Fruit fly (Drosophila melanogaster) whole organism, embryonic: ENCODE results near the gene Hsp22.

ENCODE experiments used
- Asciz ChIP-seq: fragments of 200-800 bp; sonication (Bioruptor generic); optimal IDR thresholded peaks from 2 replicates; lab custom pipeline; 2017; ENCODE audit warnings: missing biosample characterization, mild to moderate bottlenecking, missing genetic modification characterization, missing genetic modification reagents
- CG10267 ChIP-seq: fragments of 200-800 bp; sonication (Bioruptor generic); optimal IDR thresholded peaks from 2 replicates; lab custom pipeline; 2018; ENCODE audit warnings: missing biosample characterization, mild to moderate bottlenecking, missing genetic modification characterization, moderate library complexity
- CG10366 ChIP-seq: fragments of 200-800 bp; sonication (Bioruptor generic); IDR thresholded peaks from 2 replicates; pipeline ENCODE4 v1.3.6; 2022; ENCODE audit warnings: missing biosample characterization, missing genetic modification characterization
- CG10565 ChIP-seq: fragments of 200-800 bp; sonication (Bioruptor generic); optimal IDR thresholded peaks from 3 replicates; lab custom pipeline; 2016; ENCODE audit warnings: missing biosample characterization, mild to moderate bottlenecking, missing genetic modification characterization
- CG10979 ChIP-seq: fragments of 200-800 bp; sonication (Bioruptor generic); optimal IDR thresholded peaks from 2 replicates; lab custom pipeline; 2018; ENCODE audit warnings: missing biosample characterization, mild to moderate bottlenecking, missing genetic modification characterization, moderate library complexity
- CG11247 ChIP-seq: fragments of 200-800 bp; sonication (Bioruptor generic); IDR thresholded peaks from 2 replicates; pipeline ENCODE4 v1.3.6; 2022; ENCODE audit warnings: missing biosample characterization, missing genetic modification characterization
- CG12071 ChIP-seq: fragments of 200-800 bp; sonication (Bioruptor generic); optimal IDR thresholded peaks from 3 replicates; lab custom pipeline; 2018; ENCODE audit warnings: missing biosample characterization, mild to moderate bottlenecking, missing genetic modification characterization
- CG12299 ChIP-seq: fragments of 200-800 bp; sonication (Bioruptor generic); optimal IDR thresholded peaks from 2 replicates; lab custom pipeline; 2018; ENCODE audit warnings: missing biosample characterization, mild to moderate bottlenecking, missing genetic modification characterization
- CG12391 ChIP-seq: fragments of 200-800 bp; sonication (Bioruptor generic); optimal IDR thresholded peaks from 3 replicates; lab custom pipeline; 2018; ENCODE audit warnings: missing biosample characterization, mild to moderate bottlenecking, missing genetic modification characterization, moderate library complexity
- CG13296 ChIP-seq: fragments of 200-800 bp; sonication (Bioruptor generic); optimal IDR thresholded peaks from 3 replicates; lab custom pipeline; 2018; ENCODE audit warnings: missing biosample characterization, mild to moderate bottlenecking, missing genetic modification characterization
- CG13424 ChIP-seq: fragments of 200-800 bp; sonication (Bioruptor generic); optimal IDR thresholded peaks from 2 replicates; lab custom pipeline; 2019; ENCODE audit warnings: missing biosample characterization, mild to moderate bottlenecking, missing genetic modification characterization, moderate library complexity
- CG14014 ChIP-seq: fragments of 200-800 bp; sonication (Bioruptor generic); IDR thresholded peaks from 2 replicates; pipeline ENCODE4 v1.3.6; 2022; ENCODE audit warnings: missing biosample characterization, missing genetic modification characterization
- CG14710 ChIP-seq: fragments of 200-800 bp; sonication (Bioruptor generic); optimal IDR thresholded peaks from 3 replicates; lab custom pipeline; 2019; ENCODE audit warnings: missing biosample characterization, mild to moderate bottlenecking, missing genetic modification characterization, moderate library complexity
- CG1647 ChIP-seq: fragments of 200-800 bp; sonication (Bioruptor generic); optimal IDR thresholded peaks from 3 replicates; lab custom pipeline; 2016; ENCODE audit warnings: missing biosample characterization, missing genetic modification characterization
- CG17829 ChIP-seq: fragments of 200-800 bp; optimal IDR thresholded peaks from 2 replicates; lab custom pipeline; 2019; ENCODE audit warnings: missing biosample characterization, mild to moderate bottlenecking, missing genetic modification characterization, moderate library complexity
- CG18764 ChIP-seq: fragments of 200-800 bp; sonication (Bioruptor generic); optimal IDR thresholded peaks from 3 replicates; lab custom pipeline; 2016; ENCODE audit warnings: missing biosample characterization, missing genetic modification characterization
- CG2202 ChIP-seq: fragments of 200-800 bp; sonication (Bioruptor generic); optimal IDR thresholded peaks from 2 replicates; lab custom pipeline; 2018; ENCODE audit warnings: missing biosample characterization, mild to moderate bottlenecking, missing genetic modification characterization
- CG2889 ChIP-seq: fragments of 200-800 bp; sonication (Bioruptor generic); IDR thresholded peaks from 3 replicates; pipeline ENCODE4 v1.3.6; 2022; ENCODE audit warnings: missing biosample characterization, missing genetic modification characterization
- CG3065 ChIP-seq: fragments of 200-800 bp; sonication (Bioruptor generic); optimal IDR thresholded peaks from 2 replicates; lab custom pipeline; 2016; ENCODE audit warnings: missing biosample characterization, missing genetic modification characterization
- CG32772 ChIP-seq: fragments of 200-800 bp; sonication (Bioruptor generic); IDR thresholded peaks from 2 replicates; pipeline ENCODE4 v1.3.6; 2022; ENCODE audit warnings: missing biosample characterization, missing genetic modification characterization
- CG4282 ChIP-seq: fragments of 200-800 bp; sonication (Bioruptor generic); optimal IDR thresholded peaks from 2 replicates; lab custom pipeline; 2016; ENCODE audit warnings: missing biosample characterization, missing genetic modification characterization
- CG4328 ChIP-seq: fragments of 200-800 bp; sonication (Bioruptor generic); optimal IDR thresholded peaks from 3 replicates; lab custom pipeline; 2017; ENCODE audit warnings: missing biosample characterization, missing genetic modification reagents, missing genetic modification characterization
- CG4424 ChIP-seq: fragments of 200-800 bp; sonication (Bioruptor generic); optimal IDR thresholded peaks from 3 replicates; lab custom pipeline; 2016; ENCODE audit warnings: missing biosample characterization, missing genetic modification characterization
- CG4617 ChIP-seq: fragments of 200-800 bp; sonication (Bioruptor generic); optimal IDR thresholded peaks from 3 replicates; lab custom pipeline; 2016; ENCODE audit warnings: missing biosample characterization, missing genetic modification characterization, borderline replicate concordance
- CG7839 ChIP-seq: fragments of 200-800 bp; sonication (Bioruptor generic); optimal IDR thresholded peaks from 3 replicates; lab custom pipeline; 2018; ENCODE audit warnings: missing biosample characterization, mild to moderate bottlenecking, missing genetic modification characterization, moderate library complexity
- CG8388 ChIP-seq: fragments of 200-800 bp; sonication (Bioruptor generic); optimal IDR thresholded peaks from 2 replicates; lab custom pipeline; 2019; ENCODE audit warnings: missing biosample characterization, mild to moderate bottlenecking, missing genetic modification characterization, moderate library complexity
- CG9797 ChIP-seq: fragments of 200-800 bp; sonication (Bioruptor generic); optimal IDR thresholded peaks from 3 replicates; lab custom pipeline; 2018; ENCODE audit warnings: missing biosample characterization, mild to moderate bottlenecking, missing genetic modification characterization
- CoRest ChIP-seq: fragments of 200-800 bp; sonication (Bioruptor generic); optimal IDR thresholded peaks from 3 replicates; lab custom pipeline; 2018; ENCODE audit warnings: missing biosample characterization, mild to moderate bottlenecking, missing genetic modification characterization, moderate library complexity
- CrebB ChIP-seq: fragments of 200-800 bp; sonication (Bioruptor generic); optimal IDR thresholded peaks from 3 replicates; lab custom pipeline; 2018; ENCODE audit warnings: missing biosample characterization, mild to moderate bottlenecking, missing genetic modification characterization
- D19A ChIP-seq: fragments of 200-800 bp; optimal IDR thresholded peaks from 3 replicates; lab custom pipeline; 2019; ENCODE audit warnings: missing biosample characterization, mild to moderate bottlenecking, missing genetic modification characterization, moderate library complexity
- HHEX ChIP-seq: fragments of 200-800 bp; sonication (Bioruptor generic); optimal IDR thresholded peaks from 3 replicates; lab custom pipeline; 2017; ENCODE audit warnings: missing biosample characterization, mild to moderate bottlenecking, missing genetic modification characterization, missing genetic modification reagents
- HLH4C ChIP-seq: fragments of 200-800 bp; sonication (Bioruptor generic); IDR thresholded peaks from 3 replicates; pipeline ENCODE4 v1.3.6; 2022; ENCODE audit warnings: missing biosample characterization, missing genetic modification characterization; ENCODE audit not compliant: partially characterized antibody
- Xbp1 ChIP-seq: fragments of 200-800 bp; sonication (Bioruptor generic); optimal IDR thresholded peaks from 3 replicates; lab custom pipeline; 2016; ENCODE audit warnings: missing biosample characterization, mild to moderate bottlenecking, missing genetic modification characterization
- ash1 ChIP-seq: fragments of 200-800 bp; sonication (Bioruptor generic); optimal IDR thresholded peaks from 2 replicates; lab custom pipeline; 2018; ENCODE audit warnings: missing biosample characterization, mild to moderate bottlenecking, missing genetic modification characterization
- bbx ChIP-seq: fragments of 200-800 bp; sonication (Bioruptor generic); IDR thresholded peaks from 2 replicates; pipeline ENCODE4 v1.3.6; 2022; ENCODE audit warnings: missing biosample characterization, missing genetic modification characterization; ENCODE audit not compliant: partially characterized antibody
- bsh ChIP-seq, 2 experiments: fragments of 200-800 bp; sonication (Bioruptor generic); optimal IDR thresholded peaks; 2 replicates each; lab custom pipeline; 2017 to 2018; ENCODE audit warnings: mild to moderate bottlenecking in 2 of 2, missing biosample characterization in 2 of 2, missing genetic modification characterization in 2 of 2, moderate library complexity in 1 of 2
- fd3F ChIP-seq: fragments of 200-800 bp; sonication (Bioruptor generic); optimal IDR thresholded peaks from 2 replicates; lab custom pipeline; 2018; ENCODE audit warnings: missing biosample characterization, mild to moderate bottlenecking, missing genetic modification characterization, moderate library complexity
- gcm ChIP-seq: fragments of 200-800 bp; sonication (Bioruptor generic); optimal IDR thresholded peaks from 2 replicates; lab custom pipeline; 2019; ENCODE audit warnings: missing biosample characterization, mild to moderate bottlenecking, missing genetic modification characterization, moderate library complexity
- ind ChIP-seq: fragments of 200-800 bp; sonication (Bioruptor generic); optimal IDR thresholded peaks from 3 replicates; lab custom pipeline; 2016; ENCODE audit warnings: missing biosample characterization, missing genetic modification characterization
- klu ChIP-seq: fragments of 200-800 bp; sonication (Bioruptor generic); IDR thresholded peaks from 2 replicates; pipeline ENCODE4 v1.3.6; 2022; ENCODE audit warnings: missing biosample characterization, missing genetic modification characterization
- knrl ChIP-seq: fragments of 200-800 bp; sonication (Bioruptor generic); IDR thresholded peaks from 3 replicates; pipeline ENCODE4 v1.3.6; 2022; ENCODE audit warnings: missing biosample characterization, missing genetic modification characterization; ENCODE audit not compliant: partially characterized antibody
- mirr ChIP-seq: fragments of 200-800 bp; sonication (Bioruptor generic); optimal IDR thresholded peaks from 3 replicates; lab custom pipeline; 2018; ENCODE audit warnings: missing biosample characterization, mild to moderate bottlenecking, missing genetic modification characterization
- nau ChIP-seq: fragments of 200-800 bp; sonication (Bioruptor generic); optimal IDR thresholded peaks from 3 replicates; lab custom pipeline; 2017; ENCODE audit warnings: missing biosample characterization, mild to moderate bottlenecking, missing genetic modification characterization, missing genetic modification reagents
- odd ChIP-seq: fragments of 200-800 bp; sonication (Bioruptor generic); optimal IDR thresholded peaks from 2 replicates; lab custom pipeline; 2017; ENCODE audit warnings: missing biosample characterization, mild to moderate bottlenecking, missing genetic modification characterization
- pho ChIP-seq: fragments of 200-800 bp; sonication (Bioruptor generic); optimal IDR thresholded peaks from 2 replicates; lab custom pipeline; 2016; ENCODE audit warnings: missing biosample characterization, missing genetic modification characterization
- ranshi ChIP-seq: fragments of 200-800 bp; sonication (Bioruptor generic); IDR thresholded peaks from 2 replicates; pipeline ENCODE4 v1.3.6; 2022; ENCODE audit warnings: missing biosample characterization, missing genetic modification characterization
- seq ChIP-seq: fragments of 200-800 bp; sonication (Bioruptor generic); IDR thresholded peaks from 2 replicates; pipeline ENCODE4 v1.3.6; 2022; ENCODE audit warnings: missing biosample characterization, missing genetic modification characterization
- sima ChIP-seq: fragments of 200-800 bp; sonication (Bioruptor generic); optimal IDR thresholded peaks from 2 replicates; lab custom pipeline; 2016; ENCODE audit warnings: missing biosample characterization, missing genetic modification characterization
- usp ChIP-seq: fragments of >200 bp; optimal IDR thresholded peaks from 2 replicates; lab custom pipeline; 2017; ENCODE audit warnings: missing biosample characterization, missing genetic modification characterization
- z ChIP-seq: fragments of 200-800 bp; sonication (Bioruptor generic); IDR thresholded peaks from 3 replicates; pipeline ENCODE4 v1.3.6; 2022; ENCODE audit warnings: missing biosample characterization, missing genetic modification characterization

Gene Hsp22

dm6 chr3L:9424528-9424911 is 51.8 kb downstream of the Hsp22 start (continued):
- no peak for TF ChIP-seq z (GFP tag; lab: Robert Waterston, UW)
- TF ChIP-seq CG12071 (GFP tag; lab: Kevin White, UChicago), result peak; percentile 5
- peak; percentile 57 for TF ChIP-seq HHEX (GFP tag; lab: Kevin White, UChicago)
- no peak for TF ChIP-seq knrl (GFP tag; lab: Robert Waterston, UW)
- peak; percentile 17 for TF ChIP-seq CG4424 (GFP tag; lab: Kevin White, UChicago)
- TF ChIP-seq ind, result peak; percentile 24
- TF ChIP-seq CG18764 (GFP tag; lab: Kevin White, UChicago), result no peak
- no peak for TF ChIP-seq CG2202 (tag; lab: Kevin White, UChicago)
- TF ChIP-seq CG32772 (GFP tag; lab: Robert Waterston, UW), result no peak
- no peak for TF ChIP-seq CG4617 (GFP tag; lab: Kevin White, UChicago)
- peak; percentile 52 for TF ChIP-seq CG8388 (GFP tag; lab: Kevin White, UChicago)
- TF ChIP-seq D19A (tag; lab: Kevin White, UChicago), result peak; percentile 51
- TF ChIP-seq CG10267 (tag; lab: Kevin White, UChicago), result peak; percentile 41
- TF ChIP-seq CoRest (tag; lab: Kevin White, UChicago), result peak; percentile 32
- TF ChIP-seq CG10366 (GFP tag; lab: Robert Waterston, UW), result peak; percentile 80
- no peak for TF ChIP-seq CG4328 (GFP tag; lab: Kevin White, UChicago)
- peak; percentile 50 for TF ChIP-seq CG17829 (tag; lab: Kevin White, UChicago)
- peak; percentile 65 for TF ChIP-seq seq (GFP tag; lab: Robert Waterston, UW)
- no peak for TF ChIP-seq HLH4C (GFP tag; lab: Robert Waterston, UW)
- no peak for TF ChIP-seq nau (GFP tag; lab: Kevin White, UChicago)
- TF ChIP-seq klu (GFP tag; lab: Robert Waterston, UW), result no peak
- TF ChIP-seq mirr (GFP tag; lab: Kevin White, UChicago), result no peak
- no peak for TF ChIP-seq CG11247 (GFP tag; lab: Robert Waterston, UW)
- peak; percentile 65 for TF ChIP-seq CG13424 (tag; lab: Kevin White, UChicago)
- TF ChIP-seq CG14014 (GFP tag; lab: Robert Waterston, UW), result peak; percentile 37; the same call in 1 of the 2 replicates
- no peak for TF ChIP-seq sima
- no peak for TF ChIP-seq ash1 (GFP tag; lab: Kevin White, UChicago)
- no peak for TF ChIP-seq CG2889 (GFP tag; lab: Robert Waterston, UW)
- TF ChIP-seq fd3F (GFP tag; lab: Kevin White, UChicago), result no peak
- peak; percentile 21 for TF ChIP-seq CG10979 (tag; lab: Kevin White, UChicago)
- peak in 1 of 2 experiments; percentile 61 for TF ChIP-seq bsh (GFP tag; optimal IDR thresholded peaks at IDR 0.05; lab: Kevin White, UChicago)
- peak; percentile 42 for TF ChIP-seq CG13296
- peak; percentile 21 for TF ChIP-seq CrebB
- TF ChIP-seq CG7839 (tag; lab: Kevin White, UChicago), result peak; percentile 36
- no peak for TF ChIP-seq CG3065
- TF ChIP-seq CG14710, result peak; percentile 27
- TF ChIP-seq bbx (GFP tag; lab: Robert Waterston, UW), result no peak
- TF ChIP-seq CG12391 (tag; lab: Kevin White, UChicago), result peak; percentile 56
- no peak for TF ChIP-seq CG9797
- no peak for TF ChIP-seq CG10565 (GFP tag; lab: Kevin White, UChicago)
- TF ChIP-seq gcm (GFP tag; lab: Kevin White, UChicago), result peak; percentile 33
- TF ChIP-seq pho (GFP tag; lab: Kevin White, UChicago), result no peak
- no peak for TF ChIP-seq CG1647
- peak; percentile 42 for TF ChIP-seq odd (GFP tag; lab: Kevin White, UChicago)
- peak; percentile 56 for TF ChIP-seq CG12299 (tag; lab: Kevin White, UChicago)
- TF ChIP-seq ranshi (GFP tag; lab: Robert Waterston, UW), result 0 out of 2 replicates have a peak, but pooled peaks have one; percentile 7
- no peak for TF ChIP-seq usp (GFP tag; lab: Kevin White, UChicago)
- TF ChIP-seq Xbp1, result peak; percentile 16
- TF ChIP-seq Asciz (GFP tag; lab: Kevin White, UChicago), result peak; percentile 15
- TF ChIP-seq CG4282 (GFP tag; lab: Kevin White, UChicago), result no peak
